Worm (Caenorhabditis elegans): Measurements from ENCODE around the gene aptf-2.

DNA sequence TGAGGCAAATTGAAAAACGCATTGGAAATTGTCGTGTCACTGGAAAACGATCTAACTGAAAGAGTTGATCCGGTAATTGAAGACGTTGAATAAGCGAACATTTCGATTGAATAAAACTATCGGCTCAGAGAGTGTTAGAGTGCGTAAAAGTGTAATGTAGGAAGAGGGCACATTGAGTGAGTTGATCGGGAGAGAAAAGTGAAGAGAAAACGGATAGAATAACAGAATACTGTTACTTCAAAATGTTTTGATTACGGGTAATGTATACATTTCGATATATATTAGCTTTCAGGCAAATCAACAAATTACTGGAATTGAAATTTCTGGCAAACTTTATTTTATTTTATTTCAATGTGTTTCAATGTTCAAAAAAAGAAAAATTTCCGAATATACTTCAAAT, 38.8 kb upstream of the aptf-2 start, which contains the start of gene uso-1:
- TF ChIP-seq ces-1 (GFP tag; optimal IDR thresholded peaks at IDR 0.05) (no peak), pqm-1 (tag; optimal IDR thresholded peaks at IDR 0.05) (no peak), zfp-3 (GFP tag; conservative IDR thresholded peaks at IDR 0.05) (no peak), lsy-2 (tag; optimal IDR thresholded peaks at IDR 0.05) (no peak), fkh-10 (GFP tag; optimal IDR thresholded peaks at IDR 0.05) (no peak), dmd-6 (GFP tag; IDR thresholded peaks at IDR 0.05) (no peak), jun-1 (tag; optimal IDR thresholded peaks at IDR 0.05) (no peak), ceh-82 (tag; optimal IDR thresholded peaks at IDR 0.05) (no peak), fos-1 (tag; optimal IDR thresholded peaks at IDR 0.05) (no peak), pha-4 (GFP tag; IDR thresholded peaks at IDR 0.05) (no peak), pha-4 (tag; optimal IDR thresholded peaks at IDR 0.05) (no peak), mxl-3 (GFP tag; optimal IDR thresholded peaks at IDR 0.05) (no peak)

All from whole organism, L4 larva.